Worm (Caenorhabditis elegans) whole organism, L4/young adult: ENCODE measurements around the gene F47C12.13.

Source experiments
- W03F9.2 ChIP-seq: fragments of 150-350 bp; optimal IDR thresholded peaks from 2 replicates; lab custom pipeline; 2014; ENCODE audit warnings: missing biosample characterization, missing genetic modification characterization
- dao-5 ChIP-seq: sonication (generic microtip); optimal IDR thresholded peaks from 2 replicates; lab custom pipeline; 2016; ENCODE audit warnings: missing genotype, missing genetic modification characterization, moderate library complexity, missing compliant biosample characterization
- him-1 ChIP-seq: sonication (generic microtip); optimal IDR thresholded peaks from 2 replicates; lab custom pipeline; 2016; ENCODE audit warnings: missing genotype, missing genetic modification reagents, missing genetic modification characterization, missing compliant biosample characterization

Gene F47C12.13

DNA sequence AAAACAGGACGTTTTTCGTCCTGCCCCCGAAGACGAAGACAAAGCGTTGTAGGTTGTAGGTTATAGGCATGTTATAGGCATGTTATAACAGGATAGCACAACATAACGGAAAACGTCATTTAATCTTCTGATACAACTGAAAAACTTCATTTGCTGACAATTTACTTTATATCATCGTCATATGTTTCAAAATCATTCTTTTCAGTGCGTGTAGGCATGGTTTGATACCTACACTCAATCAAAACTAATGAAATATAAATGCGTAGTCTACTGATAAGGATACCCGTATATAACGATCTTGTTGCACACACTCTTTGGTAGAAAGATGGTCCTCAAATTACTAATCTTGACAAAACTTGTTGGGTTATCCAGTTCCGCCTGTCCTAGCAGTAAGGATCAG, 37.5 kb downstream of the F47C12.13 start, which contains the start of gene clec-74:
Gene clec-74, plus strand, starts transcription at position 301 of the 400 bp plus-strand sequence.
- TF ChIP-seq him-1 (tag; lab: Kevin White, UChicago), result no peak
- TF ChIP-seq dao-5 (tag; lab: Kevin White, UChicago), result no peak
- no peak for TF ChIP-seq W03F9.2 (tag; lab: Kevin White, UChicago)

DNA sequence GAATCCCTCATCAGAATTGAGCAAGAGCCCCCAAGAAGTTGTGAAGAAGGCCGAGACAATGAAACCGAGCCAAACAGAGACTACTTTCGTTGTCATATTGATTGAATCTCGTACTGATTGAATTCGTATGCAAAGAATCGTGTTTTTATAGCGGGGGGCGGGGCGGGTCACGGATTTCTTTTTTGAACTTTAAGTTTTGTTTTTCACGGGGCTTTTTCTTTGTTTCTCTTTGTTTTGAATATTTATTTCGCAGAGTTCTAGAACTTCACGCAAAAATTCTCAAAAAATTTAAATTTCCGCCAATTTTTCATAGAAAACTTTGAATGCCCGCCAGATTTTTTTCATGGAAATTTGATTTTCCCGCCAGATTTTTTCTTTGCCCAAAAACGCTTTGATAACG, 38.1 kb downstream of the F47C12.13 start, which contains the start of gene clec-73:
Gene clec-73, minus strand, starts transcription at position 101 of the 400 bp plus-strand sequence.
- no peak for TF ChIP-seq him-1 (tag; lab: Kevin White, UChicago)
- TF ChIP-seq W03F9.2 (tag; lab: Kevin White, UChicago), result no peak
- no peak for TF ChIP-seq dao-5 (tag; lab: Kevin White, UChicago)

DNA sequence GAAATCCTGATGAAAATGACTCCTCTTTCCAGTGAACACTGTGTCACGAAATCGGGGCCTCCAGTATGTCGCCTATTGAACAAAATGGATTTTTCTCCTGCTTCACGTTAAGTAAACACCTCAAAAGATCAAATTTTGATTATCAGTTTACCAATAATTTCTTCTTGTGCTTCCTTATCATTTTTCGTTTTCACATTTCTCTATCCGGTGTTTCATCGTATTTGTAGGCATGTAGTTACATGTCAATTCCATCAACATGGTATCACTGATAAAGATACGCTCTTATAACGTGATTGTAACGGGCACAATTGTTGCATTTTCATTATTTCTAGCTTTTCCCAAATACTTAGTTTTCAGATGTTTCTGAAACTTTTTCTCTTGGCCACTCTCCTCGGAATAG, 49.8 kb downstream of the F47C12.13 start, which contains the start of gene clec-72:
Gene clec-72, plus strand, starts transcription at position 358 of the 400 bp plus-strand sequence.
- TF ChIP-seq him-1 (tag; lab: Kevin White, UChicago), result no peak
- TF ChIP-seq dao-5 (tag; lab: Kevin White, UChicago), result no peak
- TF ChIP-seq W03F9.2 (tag; lab: Kevin White, UChicago), result no peak
